Worm (Caenorhabditis elegans): ENCODE measurements around the gene F41G3.10.

DNA sequence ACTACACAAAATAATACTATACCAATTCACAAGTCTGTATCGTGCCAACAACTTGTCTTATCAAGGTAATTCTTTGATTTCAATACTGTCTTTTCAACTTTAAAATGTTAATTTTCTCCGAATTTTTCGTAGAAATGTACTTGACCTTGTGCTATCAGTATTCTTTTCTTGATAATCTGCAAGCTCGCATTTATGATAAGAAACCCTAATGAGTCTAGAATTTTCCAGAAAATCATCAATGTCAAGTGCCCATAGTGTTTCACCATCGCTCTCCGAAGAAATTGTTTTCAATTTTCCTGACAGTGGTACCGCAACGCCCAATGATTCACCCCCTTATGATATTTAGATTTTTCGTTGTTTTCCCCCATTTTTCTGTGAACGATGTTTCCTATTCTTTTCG lies 31.9 kb upstream of the F41G3.10 start:
- TF ChIP-seq nhr-11 (tag; optimal IDR thresholded peaks at IDR 0.05), result no peak
- TF ChIP-seq egl-27 (tag; optimal IDR thresholded peaks at IDR 0.05), result no peak
- no peak for TF ChIP-seq lir-3 (tag; optimal IDR thresholded peaks at IDR 0.05; ENCODE audit: poor library complexity)
- no peak for TF ChIP-seq snpc-4 (tag; optimal IDR thresholded peaks at IDR 0.05)

All from whole organism, L1 larva.